Fruit fly (Drosophila melanogaster) whole organism: ENCODE results near the gene CG43273.

ENCODE experiments used
- CG8478 ChIP-seq: fragments of >200 bp; optimal IDR thresholded peaks from 2 replicates; lab custom pipeline; 2018; ENCODE audit warnings: inconsistent platforms
- Dll ChIP-seq: fragments of >200 bp; optimal IDR thresholded peaks from 2 replicates; lab custom pipeline; 2017
- EcR ChIP-seq, 2 experiments: fragments of >200 bp; optimal IDR thresholded peaks; 2 replicates each; lab custom pipeline; 2017; ENCODE audit warnings: missing biosample characterization in 2 of 2, missing genetic modification characterization in 2 of 2, missing genetic modification reagents in 2 of 2
- pan ChIP-seq: fragments of >200 bp; optimal IDR thresholded peaks from 2 replicates; lab custom pipeline; 2017
- psq ChIP-seq: fragments of >200 bp; optimal IDR thresholded peaks from 2 replicates; lab custom pipeline; 2017
- usp ChIP-seq: fragments of >200 bp; optimal IDR thresholded peaks from 2 replicates; lab custom pipeline; 2017; ENCODE audit warnings: missing biosample characterization, missing genetic modification characterization, mixed read lengths

CG43273 gene

DNA sequence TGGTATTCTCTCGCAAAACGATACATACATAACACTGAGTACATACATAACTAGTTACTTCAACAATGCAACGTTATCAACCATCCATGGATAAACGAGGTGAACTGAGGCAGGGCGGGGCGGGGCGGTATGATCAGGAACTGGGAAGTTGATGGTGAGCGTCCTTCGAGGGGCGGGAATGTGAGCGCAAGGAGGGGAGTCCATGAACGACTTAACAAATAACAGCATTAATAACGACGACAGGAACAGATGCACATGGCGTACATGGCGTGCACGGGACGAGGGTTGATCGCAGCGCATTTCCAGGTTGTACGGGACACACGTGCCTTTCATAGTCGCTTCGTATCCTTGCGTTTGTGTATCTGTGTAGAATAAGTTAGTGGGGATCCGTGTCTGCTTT lies 37.9 kb downstream of the CG43273 start:
- no peak for TF ChIP-seq psq
- TF ChIP-seq usp (GFP tag; lab: Kevin White, UChicago): no peak
- TF ChIP-seq EcR (GFP tag; optimal IDR thresholded peaks at IDR 0.05; lab: Kevin White, UChicago): no peak
- no peak for TF ChIP-seq pan (lab: Kevin White, UChicago)
- no peak for TF ChIP-seq Dll (lab: Kevin White, UChicago)
- no peak for TF ChIP-seq CG8478 (lab: Kevin White, UChicago)

DNA sequence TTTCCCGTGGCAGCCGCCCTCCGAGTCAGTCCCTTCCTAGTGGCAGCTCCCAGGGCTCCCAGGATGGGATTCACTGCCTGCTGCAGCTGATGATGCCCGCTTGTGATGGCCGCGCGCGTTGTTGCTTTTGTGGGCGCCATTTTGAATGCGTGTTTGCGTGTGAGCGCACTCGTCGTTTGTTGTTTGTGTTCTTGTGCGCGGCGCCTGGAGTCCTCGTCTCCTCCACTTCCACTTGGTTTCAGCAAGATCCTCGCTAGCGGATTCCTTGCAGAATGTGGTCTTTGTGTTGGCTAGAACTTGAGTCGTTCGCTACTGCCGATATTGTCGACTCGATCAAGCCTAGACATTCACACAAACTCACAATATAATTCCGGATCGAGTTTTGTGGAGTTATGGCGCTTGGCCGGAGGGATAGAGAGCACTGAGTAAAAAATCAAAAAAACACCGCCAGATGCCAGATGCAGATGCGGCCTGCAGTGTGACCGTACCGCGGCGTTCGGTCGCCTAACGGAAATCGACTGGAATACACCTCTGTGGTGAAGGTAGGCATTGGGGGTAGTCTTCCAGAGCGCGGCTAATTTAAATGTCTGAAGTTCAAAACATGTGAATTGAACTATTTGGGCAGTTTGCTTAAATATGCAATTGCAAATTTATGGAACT lies 40.4 kb downstream of the CG43273 start, which contains the start of gene CycB3:
Gene CycB3 (minus strand): TSS at position 428 of the 660 bp plus-strand sequence.
- TF ChIP-seq EcR (GFP tag; optimal IDR thresholded peaks at IDR 0.05; lab: Kevin White, UChicago): no peak
- TF ChIP-seq CG8478 (lab: Kevin White, UChicago): no peak
- TF ChIP-seq usp (GFP tag; lab: Kevin White, UChicago): no peak
- no peak for TF ChIP-seq psq
- no peak for TF ChIP-seq pan (lab: Kevin White, UChicago)
- no peak for TF ChIP-seq Dll (lab: Kevin White, UChicago)

DNA sequence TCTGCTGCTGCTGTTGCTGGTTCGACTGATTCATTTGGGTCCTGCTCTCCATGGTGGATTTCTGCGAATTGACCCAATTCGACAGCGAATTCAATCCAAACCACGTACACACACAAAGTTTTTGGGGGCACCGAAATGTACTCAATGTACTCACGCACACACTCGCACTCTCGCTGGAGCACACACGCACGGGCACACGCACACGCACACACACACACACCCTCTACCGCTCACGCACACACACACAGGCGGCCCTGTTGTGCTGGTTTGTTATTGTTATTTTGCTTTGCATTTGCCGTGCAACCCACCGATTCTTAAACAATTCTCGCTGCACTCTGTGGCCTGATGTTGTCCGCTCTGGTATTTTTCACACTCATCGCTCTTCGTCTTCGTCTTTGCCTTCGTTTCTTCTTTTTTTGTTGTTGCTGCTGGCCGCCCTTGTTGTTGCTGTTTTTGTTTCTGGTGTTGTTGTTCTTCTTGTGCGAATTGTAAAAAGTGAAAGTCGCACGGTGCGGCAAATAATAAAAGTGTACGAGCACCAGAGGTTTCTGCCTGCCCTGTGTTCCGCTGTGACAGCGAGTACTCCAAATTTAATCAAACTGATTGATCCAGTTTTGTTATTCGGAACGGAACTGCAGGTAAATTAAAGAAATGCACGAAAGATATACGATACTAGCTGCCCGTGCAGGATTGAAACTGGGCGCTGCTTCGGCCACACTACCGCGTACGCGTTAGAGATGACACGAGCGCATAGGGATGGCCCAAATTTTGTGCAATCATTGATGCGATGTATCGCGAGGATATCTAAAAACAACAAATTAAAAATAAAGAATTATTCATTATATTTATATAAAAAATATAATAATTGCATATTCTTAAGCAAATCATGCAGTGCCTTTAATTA lies 46.1 kb downstream of the CG43273 start, which contains the start of gene CG3744:
Gene CG3744 (minus strand): TSS at position 716 of the 904 bp plus-strand sequence.
- TF ChIP-seq usp (GFP tag; lab: Kevin White, UChicago) (no peak), CG8478 (lab: Kevin White, UChicago) (peak; percentile 59), Dll (lab: Kevin White, UChicago) (no peak), EcR (GFP tag; optimal IDR thresholded peaks at IDR 0.05; lab: Kevin White, UChicago) (no peak), pan (lab: Kevin White, UChicago) (no peak)

DNA sequence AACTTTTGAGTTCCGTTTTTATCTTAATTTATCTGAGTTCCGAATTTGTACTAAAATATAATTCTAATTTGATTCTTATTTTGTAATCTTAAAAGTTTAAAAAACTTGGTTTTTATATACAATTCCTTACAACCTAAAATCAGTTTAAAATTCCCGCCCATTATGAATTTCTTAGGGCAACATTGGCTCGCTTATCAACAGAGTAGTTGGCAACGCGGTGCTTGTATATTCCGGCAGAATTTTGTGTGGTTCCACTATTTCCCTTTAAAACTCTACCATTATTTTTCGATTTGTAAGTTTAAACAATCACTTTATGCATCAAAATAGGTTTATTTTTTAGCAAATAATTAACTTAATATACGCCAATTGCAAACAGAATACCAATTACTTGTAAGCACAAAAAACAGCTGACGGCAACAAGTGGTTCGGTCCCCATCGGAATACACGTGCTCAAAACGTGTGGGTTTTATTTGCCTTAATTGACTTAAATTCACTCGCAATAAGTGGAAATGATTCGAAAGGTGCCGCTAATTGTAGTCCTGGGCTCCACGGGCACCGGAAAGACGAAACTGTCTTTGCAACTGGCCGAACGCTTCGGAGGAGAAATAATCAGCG lies 46.8 kb downstream of the CG43273 start, which contains the start of the genes CG11089 and CG31381:
Gene CG11089 (plus strand): TSS at position 203 of the 615 bp plus-strand sequence.
Gene CG31381 (plus strand): TSS at position 203 of the 615 bp plus-strand sequence.
- no peak for TF ChIP-seq EcR (GFP tag; optimal IDR thresholded peaks at IDR 0.05; lab: Kevin White, UChicago)
- TF ChIP-seq Dll (lab: Kevin White, UChicago): no peak
- no peak for TF ChIP-seq psq
- TF ChIP-seq pan (lab: Kevin White, UChicago): no peak
- no peak for TF ChIP-seq CG8478 (lab: Kevin White, UChicago)
- no peak for TF ChIP-seq usp (GFP tag; lab: Kevin White, UChicago)

DNA sequence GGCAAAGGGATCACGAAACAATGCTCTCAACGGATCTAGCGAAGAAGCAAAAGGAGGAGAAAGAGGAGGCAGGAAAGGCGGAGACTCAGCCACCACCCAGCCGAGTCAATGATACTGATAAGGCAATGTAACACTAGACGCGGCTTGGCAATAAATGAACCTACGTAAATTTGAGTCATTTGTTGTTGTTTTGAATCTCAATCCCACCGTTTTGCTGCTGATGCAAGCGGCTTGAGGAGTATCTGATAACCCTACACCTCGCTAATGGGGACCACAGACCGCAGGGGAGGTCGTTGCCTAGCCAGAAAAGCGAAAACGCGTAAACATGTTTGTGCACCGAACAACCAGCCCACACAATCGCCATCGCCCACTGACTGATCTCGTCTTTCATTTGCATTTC lies 48.6 kb downstream of the CG43273 start:
- no peak for TF ChIP-seq pan (lab: Kevin White, UChicago)
